Worm (Caenorhabditis elegans): Measurements from ENCODE around the gene unc-22.

The unc-22 gene

DNA sequence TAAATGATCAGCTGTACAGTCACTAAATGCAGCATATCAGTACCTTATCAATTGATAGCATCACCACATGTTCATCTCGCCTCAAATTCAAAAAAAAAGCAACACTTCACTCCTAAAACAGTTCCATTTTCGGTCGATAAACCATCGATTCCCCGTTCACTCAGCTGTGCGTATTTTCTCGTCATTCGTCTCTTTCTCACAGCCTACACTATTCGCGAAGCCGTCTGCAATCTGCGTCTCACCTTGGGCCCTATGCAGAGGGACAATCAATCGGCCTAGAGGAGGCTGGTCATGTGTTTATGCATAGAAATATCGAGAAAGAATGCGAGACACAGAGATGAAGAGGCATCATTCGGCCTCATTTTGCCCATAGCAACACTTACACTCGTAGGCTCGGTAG is 21.6 kb upstream of the unc-22 start (continued):
- TF ChIP-seq lsy-2 (tag; optimal IDR thresholded peaks at IDR 0.05) (peak; percentile 84 to 90), Y5F2A.4 (GFP tag; optimal IDR thresholded peaks at IDR 0.05) (no peak), daf-16 (GFP tag; optimal IDR thresholded peaks at IDR 0.05) (peak; percentile 58 to 67), daf-16 (tag; optimal IDR thresholded peaks at IDR 0.05) (peak; percentile 93), hif-1 (tag; optimal IDR thresholded peaks at IDR 0.05) (peak in 1 of 2 experiments; percentile 79), mxl-2 (GFP tag; conservative IDR thresholded peaks at IDR 0.05) (no peak), mdl-1 (tag; optimal IDR thresholded peaks at IDR 0.05) (peak in 1 of 2 experiments; percentile 70), madf-9 (GFP tag; conservative IDR thresholded peaks at IDR 0.05) (no peak), jun-1 (tag; optimal IDR thresholded peaks at IDR 0.05) (peak; percentile 86), dve-1 (tag; optimal IDR thresholded peaks at IDR 0.05; ENCODE audit: insufficient read depth) (peak; percentile 96), mep-1 (tag; optimal IDR thresholded peaks at IDR 0.05) (peak; percentile 94), lir-3 (tag; optimal IDR thresholded peaks at IDR 0.05) (no peak), aha-1 (tag) (peak; percentile 95), fkh-10 (GFP tag; optimal IDR thresholded peaks at IDR 0.05) (no peak), dmd-6 (GFP tag; IDR thresholded peaks at IDR 0.05) (peak; percentile 99), egl-43 (GFP tag; IDR thresholded peaks at IDR 0.05) (peak; percentile 71), dmd-8 (GFP tag; IDR thresholded peaks at IDR 0.05) (no peak), D1046.2 (GFP tag; IDR thresholded peaks at IDR 0.05) (no peak; the same call in 1 of the 2 replicates), hmg-1.1 (GFP tag; IDR thresholded peaks at IDR 0.05) (peak; percentile 93), F49E8.2 (tag; optimal IDR thresholded peaks at IDR 0.05; ENCODE audit: borderline replicate concordance) (no peak), gei-8 (GFP tag; optimal IDR thresholded peaks at IDR 0.05) (peak; percentile 83), ceh-82 (tag; optimal IDR thresholded peaks at IDR 0.05) (no peak), nhr-42 (GFP tag; IDR thresholded peaks at IDR 0.05) (peak; percentile 66; the same call in 1 of the 2 replicates), duxl-1 (tag; optimal IDR thresholded peaks at IDR 0.05; ENCODE audit: poor library complexity) (peak; percentile 29), mes-2 (tag; optimal IDR thresholded peaks at IDR 0.05; ENCODE audit: poor library complexity, severe bottlenecking) (peak; percentile 74), Y105C5A.15 (GFP tag; IDR thresholded peaks at IDR 0.05) (no peak), egl-27 (tag; optimal IDR thresholded peaks at IDR 0.05) (no peak), ceh-28 (tag; optimal IDR thresholded peaks at IDR 0.05) (peak; percentile 85), lin-29 (GFP tag; IDR thresholded peaks at IDR 0.05) (no peak), mxl-3 (GFP tag; optimal IDR thresholded peaks at IDR 0.05) (peak; percentile 91), lin-1 (GFP tag; IDR thresholded peaks at IDR 0.05) (peak; percentile 48; the same call in 1 of the 2 replicates), zag-1 (tag; optimal IDR thresholded peaks at IDR 0.05) (no peak), F37D6.2 (tag; optimal IDR thresholded peaks at IDR 0.05) (peak; percentile 23), cey-2 (tag; optimal IDR thresholded peaks at IDR 0.05; ENCODE audit: borderline replicate concordance, insufficient read depth) (peak; percentile 33), aly-2 (tag; optimal IDR thresholded peaks at IDR 0.05) (no peak), nhr-6 (tag; optimal IDR thresholded peaks at IDR 0.05) (peak; percentile 66), daf-19 (GFP tag; conservative IDR thresholded peaks at IDR 0.05) (no peak), arid-1 (GFP tag; conservative IDR thresholded peaks at IDR 0.05) (no peak), hlh-30 (tag; optimal IDR thresholded peaks at IDR 0.05; ENCODE audit: insufficient read depth) (peak; percentile 98), F44E2.7 (GFP tag; IDR thresholded peaks at IDR 0.05) (no peak), pha-4 (GFP tag; IDR thresholded peaks at IDR 0.05) (peak; percentile 57; the same call in 1 of the 2 replicates), pha-4 (tag; optimal IDR thresholded peaks at IDR 0.05) (no peak), nhr-111 (GFP tag; optimal IDR thresholded peaks at IDR 0.05) (peak; percentile 24), nhr-77 (tag; optimal IDR thresholded peaks at IDR 0.05) (peak; percentile 79), Y48G9A.11 (GFP tag; IDR thresholded peaks at IDR 0.05) (no peak), ceh-20 (GFP tag; IDR thresholded peaks at IDR 0.05) (peak; percentile 73), zip-2 (tag; optimal IDR thresholded peaks at IDR 0.05) (peak; percentile 65), php-3 (GFP tag; IDR thresholded peaks at IDR 0.05) (peak; percentile 77), ZK546.5 (tag; optimal IDR thresholded peaks at IDR 0.05) (peak in 1 of 2 experiments; percentile 48), nhr-76 (tag; optimal IDR thresholded peaks at IDR 0.05) (no peak), skn-1 (tag; optimal IDR thresholded peaks at IDR 0.05) (peak; percentile 56)
